Fruit fly (Drosophila melanogaster): ENCODE data around the gene Marcal1.
A peak's percentile ranks its signal among the peaks of the same experiment; 100 is the strongest.

Gene Marcal1

dm6 chr2L:4971329-4971798 is 16.1 kb downstream of the Marcal1 start, which contains the start of gene CG14043:
TSS of gene CG14043 (plus strand) at chr2L:4971702.
- TF ChIP-seq CG1620 (GFP tag; optimal IDR thresholded peaks at IDR 0.05) = peak; percentile 50
- no peak for TF ChIP-seq cnc (optimal IDR thresholded peaks at IDR 0.05)
- no peak for TF ChIP-seq CG33017 (tag; optimal IDR thresholded peaks at IDR 0.05)
- no peak for TF ChIP-seq CG5204 (GFP tag; optimal IDR thresholded peaks at IDR 0.05)
- no peak for TF ChIP-seq ovo (GFP tag; optimal IDR thresholded peaks at IDR 0.05)
- peak; percentile 26 for TF ChIP-seq pad (GFP tag; optimal IDR thresholded peaks at IDR 0.05)
- TF ChIP-seq Mnt (GFP tag; optimal IDR thresholded peaks at IDR 0.05) = peak; percentile 72
- TF ChIP-seq Clk (GFP tag; optimal IDR thresholded peaks at IDR 0.05) = no peak
- TF ChIP-seq tj (GFP tag; optimal IDR thresholded peaks at IDR 0.05) = peak; percentile 14
- TF ChIP-seq CG7045 (GFP tag; optimal IDR thresholded peaks at IDR 0.05) = no peak
- no peak for TF ChIP-seq Hr96 (GFP tag; optimal IDR thresholded peaks at IDR 0.05)
- peak; percentile 66 for TF ChIP-seq CG14711 (tag; optimal IDR thresholded peaks at IDR 0.05)
- TF ChIP-seq kay (GFP tag; ENCODE audit: borderline replicate concordance) = no peak
- TF ChIP-seq bab1 (GFP tag; optimal IDR thresholded peaks at IDR 0.05) = peak; percentile 74
- TF ChIP-seq CG12768 (GFP tag; optimal IDR thresholded peaks at IDR 0.05) = no peak
- peak; percentile 29 for TF ChIP-seq Crg-1 (GFP tag; optimal IDR thresholded peaks at IDR 0.05)
- peak; percentile 25 for TF ChIP-seq CG7101 (tag; optimal IDR thresholded peaks at IDR 0.05)
- TF ChIP-seq CG11617 (GFP tag; optimal IDR thresholded peaks at IDR 0.05) = peak; percentile 19
- peak; percentile 46 for TF ChIP-seq cic (GFP tag; optimal IDR thresholded peaks at IDR 0.05)
- TF ChIP-seq toe (GFP tag; optimal IDR thresholded peaks at IDR 0.05) = no peak

- TF ChIP-seq CG12768 (GFP tag; optimal IDR thresholded peaks at IDR 0.05) (no peak), Hr96 (GFP tag; optimal IDR thresholded peaks at IDR 0.05) (no peak), CG7101 (tag; optimal IDR thresholded peaks at IDR 0.05) (peak; percentile 15), CG11617 (GFP tag; optimal IDR thresholded peaks at IDR 0.05) (peak; percentile 11), cic (GFP tag; optimal IDR thresholded peaks at IDR 0.05) (no peak), ovo (GFP tag; optimal IDR thresholded peaks at IDR 0.05) (no peak), CG14711 (tag; optimal IDR thresholded peaks at IDR 0.05) (peak; percentile 94), CG1620 (GFP tag; optimal IDR thresholded peaks at IDR 0.05) (no peak), cnc (optimal IDR thresholded peaks at IDR 0.05) (no peak), CG7045 (GFP tag; optimal IDR thresholded peaks at IDR 0.05) (no peak), CG5204 (GFP tag; optimal IDR thresholded peaks at IDR 0.05) (no peak), kay (GFP tag; ENCODE audit: borderline replicate concordance) (no peak), CG33017 (tag; optimal IDR thresholded peaks at IDR 0.05) (no peak), Crg-1 (GFP tag; optimal IDR thresholded peaks at IDR 0.05) (no peak), toe (GFP tag; optimal IDR thresholded peaks at IDR 0.05) (no peak), pad (GFP tag; optimal IDR thresholded peaks at IDR 0.05) (no peak), Mnt (GFP tag; optimal IDR thresholded peaks at IDR 0.05) (peak; percentile 44), Clk (GFP tag; optimal IDR thresholded peaks at IDR 0.05) (no peak), bab1 (GFP tag; optimal IDR thresholded peaks at IDR 0.05) (peak; percentile 65), tj (GFP tag; optimal IDR thresholded peaks at IDR 0.05) (peak; percentile 2)
Measured at dm6 chr2L:4973731-4974415, 18.6 kb downstream of the Marcal1 start, which contains the start of gene mRpL28. TSS of gene mRpL28 (plus strand) at chr2L:4973976.

dm6 chr2L:4976988-4977551 is 21.8 kb downstream of the Marcal1 start, which contains the start of the genes Gmd and CG3792:
TSS of gene Gmd (minus strand) at chr2L:4977023.
TSS of gene CG3792 (plus strand) at chr2L:4977312.
- peak; percentile 96 for TF ChIP-seq CG12768 (GFP tag; optimal IDR thresholded peaks at IDR 0.05)
- peak; percentile 83 for TF ChIP-seq ovo (GFP tag; optimal IDR thresholded peaks at IDR 0.05)
- TF ChIP-seq Mnt (GFP tag; optimal IDR thresholded peaks at IDR 0.05) = peak; percentile 86
- TF ChIP-seq kay (GFP tag; ENCODE audit: borderline replicate concordance) = no peak
- TF ChIP-seq pad (GFP tag; optimal IDR thresholded peaks at IDR 0.05) = peak; percentile 86
- peak; percentile 95 for TF ChIP-seq CG1620 (GFP tag; optimal IDR thresholded peaks at IDR 0.05)
- TF ChIP-seq Crg-1 (GFP tag; optimal IDR thresholded peaks at IDR 0.05) = peak; percentile 92
- TF ChIP-seq toe (GFP tag; optimal IDR thresholded peaks at IDR 0.05) = no peak
- TF ChIP-seq tj (GFP tag; optimal IDR thresholded peaks at IDR 0.05) = peak; percentile 95
- TF ChIP-seq CG7101 (tag; optimal IDR thresholded peaks at IDR 0.05) = peak; percentile 93
- peak; percentile 89 for TF ChIP-seq CG14711 (tag; optimal IDR thresholded peaks at IDR 0.05)
- peak; percentile 89 for TF ChIP-seq CG33017 (tag; optimal IDR thresholded peaks at IDR 0.05)
- peak; percentile 94 for TF ChIP-seq CG7045 (GFP tag; optimal IDR thresholded peaks at IDR 0.05)
- TF ChIP-seq cic (GFP tag; optimal IDR thresholded peaks at IDR 0.05) = peak; percentile 84
- TF ChIP-seq bab1 (GFP tag; optimal IDR thresholded peaks at IDR 0.05) = peak; percentile 95
- peak; percentile 95 for TF ChIP-seq CG11617 (GFP tag; optimal IDR thresholded peaks at IDR 0.05)
- TF ChIP-seq cnc (optimal IDR thresholded peaks at IDR 0.05) = no peak
- no peak for TF ChIP-seq CG5204 (GFP tag; optimal IDR thresholded peaks at IDR 0.05)
- TF ChIP-seq Clk (GFP tag; optimal IDR thresholded peaks at IDR 0.05) = peak; percentile 90
- TF ChIP-seq Hr96 (GFP tag; optimal IDR thresholded peaks at IDR 0.05) = no peak

DNA sequence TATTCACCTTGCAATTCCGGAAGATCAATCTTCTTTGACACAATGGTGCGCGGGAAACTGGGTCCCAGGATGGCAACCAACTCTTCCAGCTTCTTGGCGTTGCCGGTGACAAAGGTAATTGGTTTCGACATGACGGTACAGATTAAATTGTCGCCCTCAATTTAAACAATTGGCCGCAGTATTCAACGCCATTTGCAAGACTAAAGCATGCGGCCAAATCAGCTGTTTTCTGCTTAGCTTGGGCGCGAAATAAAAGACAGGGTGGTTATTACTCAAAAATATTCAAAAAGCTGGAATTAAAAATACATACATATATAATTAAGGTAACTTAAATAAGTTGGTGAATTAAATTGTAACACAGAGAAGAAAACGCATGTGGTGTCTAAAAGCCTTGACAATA is 23.8 kb downstream of the Marcal1 start, which contains the start of gene CG8891:
TSS of gene CG8891 (minus strand) at position 242 of the 400 bp plus-strand sequence.
- no peak for TF ChIP-seq Clk (GFP tag; optimal IDR thresholded peaks at IDR 0.05)
- TF ChIP-seq CG1620 (GFP tag; optimal IDR thresholded peaks at IDR 0.05) = no peak
- TF ChIP-seq CG5204 (GFP tag; optimal IDR thresholded peaks at IDR 0.05) = no peak
- no peak for TF ChIP-seq kay (GFP tag; ENCODE audit: borderline replicate concordance)
- peak; percentile 51 for TF ChIP-seq Mnt (GFP tag; optimal IDR thresholded peaks at IDR 0.05)
- no peak for TF ChIP-seq cnc (optimal IDR thresholded peaks at IDR 0.05)
- no peak for TF ChIP-seq pad (GFP tag; optimal IDR thresholded peaks at IDR 0.05)
- no peak for TF ChIP-seq CG7101 (tag; optimal IDR thresholded peaks at IDR 0.05)
- TF ChIP-seq tj (GFP tag; optimal IDR thresholded peaks at IDR 0.05) = no peak
- no peak for TF ChIP-seq CG14711 (tag; optimal IDR thresholded peaks at IDR 0.05)
- TF ChIP-seq bab1 (GFP tag; optimal IDR thresholded peaks at IDR 0.05) = peak; percentile 14
- TF ChIP-seq ovo (GFP tag; optimal IDR thresholded peaks at IDR 0.05) = no peak
- no peak for TF ChIP-seq Hr96 (GFP tag; optimal IDR thresholded peaks at IDR 0.05)

Measured in whole organism, adult.